Worm (Caenorhabditis elegans) whole organism, young adult: Measurements from ENCODE around the gene frm-5.1.
"Not testable (repeated sequence)": the region's sequence is repeated elsewhere in the genome, so short reads cannot be mapped to it uniquely, and the experiment has no call there.

Source experiments
- D2030.7 ChIP-seq: fragments of 200-800 bp; sonication (Bioruptor generic); IDR thresholded peaks from 2 replicates; pipeline ENCODE4 v1.3.6; 2022; ENCODE audit warnings: missing genetic modification reagents, missing genetic modification characterization, missing compliant biosample characterization
- F23B12.7 ChIP-seq: sonication (generic microtip); optimal IDR thresholded peaks from 2 replicates; lab custom pipeline; 2017; ENCODE audit warnings: missing genetic modification characterization, mild to moderate bottlenecking, missing compliant biosample characterization, antibody characterized with exemption, moderate library complexity; ENCODE audit not compliant: insufficient read depth
- F33H1.4 ChIP-seq: fragments of 200-800 bp; sonication (Bioruptor generic); IDR thresholded peaks from 2 replicates; pipeline ENCODE4 v1.3.6; 2022; ENCODE audit warnings: missing genetic modification reagents, missing genetic modification characterization, missing compliant biosample characterization
- F39B2.1 ChIP-seq: fragments of 200-800 bp; sonication (Bioruptor generic); IDR thresholded peaks from 2 replicates; pipeline ENCODE4 v1.3.6; 2022; ENCODE audit warnings: missing genetic modification reagents, missing genetic modification characterization, missing compliant biosample characterization
- F52B5.7 ChIP-seq: sonication (generic microtip); optimal IDR thresholded peaks from 2 replicates; lab custom pipeline; 2016; ENCODE audit warnings: mild to moderate bottlenecking, missing genetic modification characterization, missing compliant biosample characterization
- F55B11.4 ChIP-seq: sonication (generic microtip); optimal IDR thresholded peaks from 2 replicates; lab custom pipeline; 2016; ENCODE audit warnings: missing compliant biosample characterization, missing genetic modification characterization, borderline replicate concordance; ENCODE audit not compliant: insufficient read depth
- F57A8.1 ChIP-seq: fragments of 200-800 bp; sonication (Bioruptor generic); optimal IDR thresholded peaks from 2 replicates; lab custom pipeline; 2018; ENCODE audit warnings: mild to moderate bottlenecking, missing genetic modification characterization, moderate library complexity, missing compliant biosample characterization
- T26A5.8 ChIP-seq: sonication (generic microtip); optimal IDR thresholded peaks from 2 replicates; lab custom pipeline; 2016; ENCODE audit warnings: missing genetic modification characterization, missing compliant biosample characterization
- Y67H2A.10 ChIP-seq: fragments of 200-800 bp; sonication (Bioruptor generic); conservative IDR thresholded peaks from 2 replicates; pipeline ENCODE4 v1.3.6; 2022; ENCODE audit warnings: missing genetic modification reagents, missing genetic modification characterization, missing compliant biosample characterization
- Y79H2A.3 ChIP-seq: fragments of 200-800 bp; sonication (Bioruptor generic); conservative IDR thresholded peaks from 2 replicates; pipeline ENCODE4 v1.3.6; 2022; ENCODE audit warnings: missing genetic modification reagents, missing genetic modification characterization, missing compliant biosample characterization
- ama-1 ChIP-seq, 3 experiments: fragments of 150-350 bp in 1 of 3; sonication (generic microtip) in 2 of 3; optimal IDR thresholded peaks; 2 replicates each; lab custom pipeline; 2014 to 2018; ENCODE audit warnings: missing biosample characterization in 2 of 3, missing genetic modification characterization in 2 of 3, missing genetic modification reagents in 2 of 3
- aptf-3 ChIP-seq: fragments of 200-800 bp; sonication (Bioruptor generic); IDR thresholded peaks from 2 replicates; pipeline ENCODE4 v1.3.6; 2022; ENCODE audit warnings: missing genetic modification characterization, missing compliant biosample characterization
- atf-7 ChIP-seq: sonication (generic microtip); optimal IDR thresholded peaks from 2 replicates; lab custom pipeline; 2017; ENCODE audit warnings: mild to moderate bottlenecking, missing genetic modification characterization, missing compliant biosample characterization
- athp-1 ChIP-seq: sonication (generic microtip); optimal IDR thresholded peaks from 2 replicates; lab custom pipeline; 2017; ENCODE audit warnings: mild to moderate bottlenecking, missing genetic modification characterization, missing compliant biosample characterization
- attf-5 ChIP-seq: fragments of 200-800 bp; sonication (Bioruptor generic); optimal IDR thresholded peaks from 2 replicates; lab custom pipeline; 2018; ENCODE audit warnings: mild to moderate bottlenecking, missing genetic modification characterization, missing compliant biosample characterization
- ccch-3 ChIP-seq: fragments of 200-800 bp; sonication (Bioruptor generic); optimal IDR thresholded peaks from 2 replicates; lab custom pipeline; 2018; ENCODE audit warnings: mild to moderate bottlenecking, missing genetic modification characterization, missing compliant biosample characterization
- cebp-1 ChIP-seq, 2 experiments: fragments of 200-800 bp in 1 of 2; sonication (Bioruptor generic) in 1 of 2; sonication (generic microtip) in 1 of 2; IDR thresholded peaks in 1 of 2; optimal IDR thresholded peaks in 1 of 2; 2 replicates each; pipeline versions ENCODE4 v1.3.6 to Lab custom; 2017 to 2022; ENCODE audit warnings: missing compliant biosample characterization in 2 of 2, missing genetic modification characterization in 2 of 2, mild to moderate bottlenecking in 1 of 2, missing genetic modification reagents in 1 of 2, moderate library complexity in 1 of 2
- ceh-27 ChIP-seq: fragments of 200-800 bp; sonication (Bioruptor generic); optimal IDR thresholded peaks from 2 replicates; lab custom pipeline; 2018; ENCODE audit warnings: mild to moderate bottlenecking, missing genetic modification characterization, moderate library complexity, missing compliant biosample characterization
- fkh-3 ChIP-seq: sonication (generic microtip); optimal IDR thresholded peaks from 2 replicates; lab custom pipeline; 2016; ENCODE audit warnings: mild to moderate bottlenecking, missing genetic modification characterization, missing compliant biosample characterization
- hlh-12 ChIP-seq: sonication (generic microtip); optimal IDR thresholded peaks from 2 replicates; lab custom pipeline; 2016; ENCODE audit warnings: missing genetic modification characterization, missing compliant biosample characterization
- hmg-1.2 ChIP-seq: fragments of 200-800 bp; sonication (Bioruptor generic); IDR thresholded peaks from 2 replicates; pipeline ENCODE4 v1.3.6; 2022; ENCODE audit warnings: missing genetic modification reagents, missing genetic modification characterization, missing compliant biosample characterization
- hmg-20 ChIP-seq: fragments of 200-800 bp; sonication (Bioruptor generic); IDR thresholded peaks from 2 replicates; pipeline ENCODE4 v1.3.6; 2022; ENCODE audit warnings: missing genetic modification reagents, missing genetic modification characterization, missing compliant biosample characterization
- lag-1 ChIP-seq: fragments of 200-800 bp; sonication (Bioruptor generic); IDR thresholded peaks from 2 replicates; pipeline ENCODE4 v1.3.6; 2022; ENCODE audit warnings: missing genetic modification reagents, missing genetic modification characterization, missing compliant biosample characterization
- let-607 ChIP-seq, 2 experiments: fragments of 200-800 bp in 1 of 2; sonication (Bioruptor generic) in 1 of 2; sonication (generic microtip) in 1 of 2; optimal IDR thresholded peaks; 2 replicates each; lab custom pipeline; 2016 to 2018; ENCODE audit warnings: mild to moderate bottlenecking in 2 of 2, missing compliant biosample characterization in 2 of 2, missing genetic modification characterization in 2 of 2, moderate library complexity in 2 of 2, missing genotype in 1 of 2
- lin-26 ChIP-seq: fragments of 200-800 bp; sonication (Bioruptor generic); IDR thresholded peaks from 2 replicates; pipeline ENCODE4 v1.3.6; 2022; ENCODE audit warnings: missing genetic modification reagents, missing genetic modification characterization, missing compliant biosample characterization
- lin-40 ChIP-seq: sonication (generic microtip); optimal IDR thresholded peaks from 2 replicates; lab custom pipeline; 2016; ENCODE audit warnings: missing genetic modification characterization, mild to moderate bottlenecking, missing compliant biosample characterization, missing genotype, missing genetic modification reagents
- lir-1 ChIP-seq: fragments of 200-800 bp; sonication (Bioruptor generic); conservative IDR thresholded peaks from 2 replicates; pipeline ENCODE4 v1.3.6; 2022; ENCODE audit warnings: missing genetic modification reagents, missing genetic modification characterization, missing compliant biosample characterization
- madf-10 ChIP-seq: sonication (generic microtip); optimal IDR thresholded peaks from 2 replicates; lab custom pipeline; 2016; ENCODE audit warnings: mild to moderate bottlenecking, missing genetic modification characterization, missing compliant biosample characterization
- madf-8 ChIP-seq: fragments of 200-800 bp; sonication (Bioruptor generic); conservative IDR thresholded peaks from 2 replicates; pipeline ENCODE4 v1.3.6; 2022; ENCODE audit warnings: missing genetic modification reagents, missing genetic modification characterization, missing compliant biosample characterization
- mcd-1 ChIP-seq: fragments of 200-800 bp; sonication (Bioruptor generic); IDR thresholded peaks from 2 replicates; pipeline ENCODE4 v1.3.6; 2022; ENCODE audit warnings: missing genetic modification reagents, missing genetic modification characterization, missing compliant biosample characterization
- mel-28 ChIP-seq: sonication (generic microtip); optimal IDR thresholded peaks from 2 replicates; lab custom pipeline; 2016; ENCODE audit warnings: borderline replicate concordance, mild to moderate bottlenecking, missing genetic modification characterization, missing compliant biosample characterization
- mes-4 ChIP-seq: sonication (generic microtip); optimal IDR thresholded peaks from 2 replicates; lab custom pipeline; 2016; ENCODE audit warnings: missing genotype, missing genetic modification characterization, missing compliant biosample characterization
- nfyb-1 ChIP-seq: fragments of 200-800 bp; sonication (Bioruptor generic); IDR thresholded peaks from 2 replicates; pipeline ENCODE4 v1.3.6; 2022; ENCODE audit warnings: missing genetic modification reagents, missing genetic modification characterization, missing compliant biosample characterization
- nhr-27 ChIP-seq: fragments of 200-800 bp; sonication (Bioruptor generic); optimal IDR thresholded peaks from 2 replicates; lab custom pipeline; 2018; ENCODE audit warnings: mild to moderate bottlenecking, missing genetic modification characterization, moderate library complexity, missing compliant biosample characterization
- nhr-90 ChIP-seq: sonication (generic microtip); optimal IDR thresholded peaks from 2 replicates; lab custom pipeline; 2016; ENCODE audit warnings: missing genotype, mild to moderate bottlenecking, missing genetic modification characterization, missing compliant biosample characterization
- rcor-1 ChIP-seq: fragments of 200-800 bp; sonication (Bioruptor generic); IDR thresholded peaks from 2 replicates; pipeline ENCODE4 v1.3.6; 2022; ENCODE audit warnings: missing genetic modification reagents, missing genetic modification characterization, missing compliant biosample characterization
- sdz-38 ChIP-seq: sonication (generic microtip); optimal IDR thresholded peaks from 2 replicates; lab custom pipeline; 2016; ENCODE audit warnings: missing genotype, missing genetic modification characterization, missing compliant biosample characterization
- snpc-3.4 ChIP-seq: sonication (generic microtip); optimal IDR thresholded peaks from 2 replicates; lab custom pipeline; 2017; ENCODE audit warnings: missing genetic modification characterization, mild to moderate bottlenecking, missing compliant biosample characterization, antibody characterized with exemption, moderate library complexity, missing genotype, missing genetic modification reagents
- sptf-2 ChIP-seq: fragments of 200-800 bp; sonication (Bioruptor generic); optimal IDR thresholded peaks from 2 replicates; lab custom pipeline; 2018; ENCODE audit warnings: mild to moderate bottlenecking, missing genetic modification characterization, missing compliant biosample characterization
- tbp1 ChIP-seq: fragments of 200-800 bp; sonication (Bioruptor generic); optimal IDR thresholded peaks from 2 replicates; lab custom pipeline; 2018; ENCODE audit warnings: mild to moderate bottlenecking, missing genetic modification characterization, missing compliant biosample characterization
- zfh-2 ChIP-seq: fragments of 200-800 bp; sonication (Bioruptor generic); conservative IDR thresholded peaks from 2 replicates; pipeline ENCODE4 v1.3.6; 2022; ENCODE audit warnings: missing genetic modification reagents, missing genetic modification characterization, missing compliant biosample characterization

The frm-5.1 gene

ce11 chrIV:71266-71665 is 22.6 kb upstream of the frm-5.1 start:
- no peak for TF ChIP-seq let-607 (tag; optimal IDR thresholded peaks at IDR 0.05; lab: Kevin White, UChicago)
- TF ChIP-seq madf-8 (GFP tag; lab: Robert Waterston, UW): no peak
- TF ChIP-seq F52B5.7 (tag; lab: Kevin White, UChicago): no peak
- no peak for TF ChIP-seq nhr-90
- TF ChIP-seq atf-7 (tag; lab: Kevin White, UChicago): no peak
- no peak for TF ChIP-seq ccch-3 (GFP tag; lab: Kevin White, UChicago)
- TF ChIP-seq hmg-20 (GFP tag; lab: Robert Waterston, UW): no peak
- no peak for TF ChIP-seq F57A8.1 (GFP tag; lab: Kevin White, UChicago)
- no peak for TF ChIP-seq lin-40 (tag; lab: Kevin White, UChicago)

- not testable (repeated sequence) for TF ChIP-seq aptf-3 (GFP tag; lab: Robert Waterston, UW); madf-10; nhr-90
Observed at ce11 chrIV:61448-61847, 12.8 kb upstream of the frm-5.1 start, which contains the start of gene T05C7.7. TSS of gene T05C7.7 (plus strand) at chrIV:61748.

ce11 chrIV:58818-59217 is 10.1 kb upstream of the frm-5.1 start, which contains the start of gene T05C7.5:
TSS of gene T05C7.5 (minus strand) at chrIV:58918.
- TF ChIP-seq nhr-27 (tag; lab: Kevin White, UChicago) (no peak), ama-1 (optimal IDR thresholded peaks at IDR 0.05; lab: Kevin White, UChicago) (no peak), ama-1 (GFP tag; optimal IDR thresholded peaks at IDR 0.05; lab: Kevin White, UChicago) (no peak), T26A5.8 (tag; lab: Kevin White, UChicago) (no peak), lir-1 (no peak), athp-1 (tag; lab: Kevin White, UChicago) (no peak), Y67H2A.10 (no peak), ceh-27 (GFP tag; lab: Kevin White, UChicago) (no peak), D2030.7 (GFP tag; lab: Robert Waterston, UW) (no peak), mcd-1 (GFP tag; lab: Robert Waterston, UW) (no peak), F39B2.1 (GFP tag; lab: Robert Waterston, UW) (no peak), F23B12.7 (tag; lab: Kevin White, UChicago) (no peak), snpc-3.4 (no peak), mes-4 (tag; lab: Kevin White, UChicago) (no peak), atf-7 (tag; lab: Kevin White, UChicago) (no peak), hmg-1.2 (GFP tag; lab: Robert Waterston, UW) (no peak), lag-1 (no peak), F33H1.4 (GFP tag; lab: Robert Waterston, UW) (no peak), cebp-1 (GFP tag; IDR thresholded peaks at IDR 0.05; lab: Robert Waterston, UW) (no peak), cebp-1 (tag; optimal IDR thresholded peaks at IDR 0.05; lab: Kevin White, UChicago) (no peak)

- no peak for TF ChIP-seq D2030.7 (GFP tag; lab: Robert Waterston, UW)
- no peak for TF ChIP-seq rcor-1 (GFP tag; lab: Robert Waterston, UW)
- TF ChIP-seq Y79H2A.3: no peak
- TF ChIP-seq zfh-2: no peak
Observed at ce11 chrIV:53539-53938, 4.9 kb upstream of the frm-5.1 start, which contains the start of gene T05C7.4. TSS of gene T05C7.4 (minus strand) at chrIV:53639.

- TF ChIP-seq sptf-2 (GFP tag; lab: Kevin White, UChicago) (no peak), tbp1 (peak; percentile 15), F57A8.1 (GFP tag; lab: Kevin White, UChicago) (no peak), F39B2.1 (GFP tag; lab: Robert Waterston, UW) (no peak), nfyb-1 (GFP tag; lab: Robert Waterston, UW) (no peak), hmg-1.2 (GFP tag; lab: Robert Waterston, UW) (peak; percentile 88; the same call in 1 of the 2 replicates), F55B11.4 (tag; lab: Kevin White, UChicago) (no peak), lin-40 (tag; lab: Kevin White, UChicago) (peak; percentile 34), lin-26 (0 out of 2 replicates have a peak, but pooled peaks have one; percentile 34), sdz-38 (tag; lab: Kevin White, UChicago) (no peak), attf-5 (GFP tag; lab: Kevin White, UChicago) (peak; percentile 23), fkh-3 (tag; lab: Kevin White, UChicago) (no peak), mel-28 (tag; lab: Kevin White, UChicago) (peak; percentile 6), hlh-12 (tag; lab: Kevin White, UChicago) (no peak)
Observed at ce11 chrIV:51219-51618, 2.5 kb upstream of the frm-5.1 start.
